Fruit fly (Drosophila melanogaster): ENCODE measurements around the gene Aos1.
A peak's percentile ranks its signal among the peaks of the same experiment; 100 is the strongest.

The Aos1 gene

DNA sequence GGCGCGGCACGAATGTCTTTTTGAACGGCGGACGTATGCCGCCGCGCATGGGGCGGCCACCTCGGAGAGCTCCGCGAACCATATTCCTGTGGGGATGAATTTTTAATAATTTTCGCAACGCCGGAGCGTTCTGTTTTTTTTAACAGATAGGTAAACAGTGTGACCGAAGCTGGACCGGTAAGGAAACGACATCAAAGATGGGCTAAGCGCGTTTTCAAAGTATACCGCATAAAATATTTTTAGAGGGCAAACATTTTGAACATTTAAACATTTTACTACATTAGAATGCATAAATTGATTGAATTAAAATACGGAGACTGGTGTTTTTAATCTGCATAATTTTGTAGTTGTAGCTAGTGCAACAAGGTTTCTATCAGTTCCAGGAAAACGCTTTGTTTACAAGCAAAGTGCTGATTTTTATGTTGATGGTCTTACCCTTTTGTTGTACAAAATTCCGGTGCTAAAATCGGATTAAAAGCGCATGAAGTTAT, 4.5 kb downstream of the Aos1 start, which contains the start of the genes CG5641 and CG5245 (continued):
- TF ChIP-seq CG10959 (GFP tag; IDR thresholded peaks at IDR 0.05), result no peak
- TF ChIP-seq Lhr (GFP tag; optimal IDR thresholded peaks at IDR 0.05), result peak; percentile 31
- no peak for TF ChIP-seq Kr (GFP tag; optimal IDR thresholded peaks at IDR 0.05)
- peak; percentile 12 for TF ChIP-seq CoRest (tag; optimal IDR thresholded peaks at IDR 0.05)
- TF ChIP-seq gem (tag; optimal IDR thresholded peaks at IDR 0.05), result no peak
- peak; percentile 23 for TF ChIP-seq YL-1 (GFP tag; optimal IDR thresholded peaks at IDR 0.05)
- TF ChIP-seq stwl (tag; optimal IDR thresholded peaks at IDR 0.05), result peak; percentile 40
- TF ChIP-seq CG14710 (tag; optimal IDR thresholded peaks at IDR 0.05), result peak; percentile 27
- peak; percentile 60 for TF ChIP-seq Dp (GFP tag; optimal IDR thresholded peaks at IDR 0.05)
- TF ChIP-seq sens (GFP tag), result peak; percentile 34
- no peak for TF ChIP-seq Dad (GFP tag; optimal IDR thresholded peaks at IDR 0.05)
- TF ChIP-seq hkb (optimal IDR thresholded peaks at IDR 0.05), result peak; percentile 26
- no peak for TF ChIP-seq hkb (GFP tag; IDR thresholded peaks at IDR 0.05)
- peak; percentile 69 for TF ChIP-seq CG9797 (GFP tag; optimal IDR thresholded peaks at IDR 0.05)

dm6 chr3R:12426310-12426653, 7.3 kb downstream of the Aos1 start, which contains the start of gene NANS:
NANS (plus strand) TSS chr3R:12426578.
- TF ChIP-seq CG31441 (GFP tag; IDR thresholded peaks at IDR 0.05) (no peak), CG14710 (tag; optimal IDR thresholded peaks at IDR 0.05) (peak; percentile 5), E2f2 (GFP tag; IDR thresholded peaks at IDR 0.05) (peak; percentile 57), CG15269 (tag; optimal IDR thresholded peaks at IDR 0.05) (no peak), CG2116 (GFP tag; optimal IDR thresholded peaks at IDR 0.05) (no peak), CG6765 (GFP tag; optimal IDR thresholded peaks at IDR 0.05) (peak; percentile 3), CG9817 (tag; optimal IDR thresholded peaks at IDR 0.05) (no peak), Hr3 (GFP tag; optimal IDR thresholded peaks at IDR 0.05) (no peak), grn (GFP tag; optimal IDR thresholded peaks at IDR 0.05) (no peak), Myb (GFP tag; optimal IDR thresholded peaks at IDR 0.05) (no peak), CG15514 (GFP tag; optimal IDR thresholded peaks at IDR 0.05) (peak; percentile 34), inv (GFP tag; IDR thresholded peaks at IDR 0.05; ENCODE audit: partially characterized antibody) (0 out of 2 replicates have a peak, but pooled peaks have one; percentile 4), CG17361 (GFP tag; IDR thresholded peaks at IDR 0.05) (peak; percentile 20), CG17385 (GFP tag; optimal IDR thresholded peaks at IDR 0.05) (peak; percentile 21), mld (GFP tag; IDR thresholded peaks at IDR 0.05; ENCODE audit: partially characterized antibody) (0 out of 3 replicates have a peak, but pooled peaks have one; percentile 5), Dp (GFP tag; optimal IDR thresholded peaks at IDR 0.05) (peak; percentile 27), CG13287 (GFP tag; IDR thresholded peaks at IDR 0.05; ENCODE audit: partially characterized antibody) (peak; percentile 18; the same call in 1 of the 2 replicates), tna (GFP tag; IDR thresholded peaks at IDR 0.05; ENCODE audit: partially characterized antibody) (0 out of 2 replicates have a peak, but pooled peaks have one; percentile 31), CG34224 (GFP tag; IDR thresholded peaks at IDR 0.05; ENCODE audit: partially characterized antibody) (peak; percentile 65), Scr (GFP tag; IDR thresholded peaks at IDR 0.05; ENCODE audit: partially characterized antibody) (peak; percentile 47; the same call in 1 of the 2 replicates), nerfin-2 (GFP tag; IDR thresholded peaks at IDR 0.05; ENCODE audit: partially characterized antibody) (peak; percentile 38; the same call in 1 of the 2 replicates), chinmo (GFP tag; IDR thresholded peaks at IDR 0.05; ENCODE audit: partially characterized antibody) (0 out of 4 replicates have a peak, but pooled peaks have one; percentile 64), NfI (GFP tag; optimal IDR thresholded peaks at IDR 0.05) (peak; percentile 8), stwl (tag; optimal IDR thresholded peaks at IDR 0.05) (peak; percentile 6), lbe (GFP tag; optimal IDR thresholded peaks at IDR 0.05) (peak; percentile 17), gfzf (GFP tag; optimal IDR thresholded peaks at IDR 0.05) (no peak), CG9437 (GFP tag; optimal IDR thresholded peaks at IDR 0.05) (no peak), HLH4C (GFP tag; IDR thresholded peaks at IDR 0.05; ENCODE audit: partially characterized antibody) (peak; percentile 41; the same call in 1 of the 3 replicates), CG13296 (GFP tag; optimal IDR thresholded peaks at IDR 0.05) (peak; percentile 5), Dll (GFP tag; IDR thresholded peaks at IDR 0.05; ENCODE audit: partially characterized antibody) (peak; percentile 44; the same call in 1 of the 4 replicates), Fer3 (tag; optimal IDR thresholded peaks at IDR 0.05) (peak; percentile 9), unc-4 (GFP tag; IDR thresholded peaks at IDR 0.05; ENCODE audit: partially characterized antibody) (0 out of 2 replicates have a peak, but pooled peaks have one; percentile 27), CG1529 (GFP tag; optimal IDR thresholded peaks at IDR 0.05) (no peak)
